Worm (Caenorhabditis elegans): ENCODE results near the gene C04G6.2.

C04G6.2 gene

DNA sequence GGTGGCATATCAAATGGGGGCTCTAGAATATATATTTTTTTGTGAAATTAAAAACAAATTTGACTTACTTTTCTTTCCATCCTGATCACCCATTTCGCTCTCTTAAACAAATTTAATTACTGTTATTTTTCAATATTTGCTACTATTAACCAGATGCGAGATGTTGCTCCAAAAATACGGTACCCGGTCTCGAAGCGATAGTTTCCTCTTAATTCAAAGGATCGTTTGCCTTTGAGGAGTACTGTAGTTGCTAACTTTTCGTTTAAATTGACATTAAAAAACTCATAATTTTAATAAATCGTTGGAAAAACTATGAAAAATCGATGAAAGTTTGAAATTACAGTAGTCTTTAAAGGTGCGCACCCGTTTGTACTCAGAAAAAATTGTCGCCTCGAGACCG, 9.7 kb upstream of the C04G6.2 start, which contains the start of gene C04G6.4:
Gene C04G6.4, minus strand, starts transcription at position 101 of the 400 bp plus-strand sequence.
- TF ChIP-seq bed-2 (GFP tag; IDR thresholded peaks at IDR 0.05): no peak
- TF ChIP-seq dpl-1 (GFP tag; optimal IDR thresholded peaks at IDR 0.05): no peak
- TF ChIP-seq repo-1 (tag; optimal IDR thresholded peaks at IDR 0.05): no peak
- no peak for TF ChIP-seq mcd-1 (GFP tag; IDR thresholded peaks at IDR 0.05)
- TF ChIP-seq C17E4.6 (GFP tag; IDR thresholded peaks at IDR 0.05): no peak
- no peak for TF ChIP-seq mxl-1 (tag; optimal IDR thresholded peaks at IDR 0.05)
- no peak for TF ChIP-seq F37B4.10 (GFP tag; IDR thresholded peaks at IDR 0.05)
- TF ChIP-seq F57A8.1 (GFP tag; optimal IDR thresholded peaks at IDR 0.05): no peak
- no peak for TF ChIP-seq chd-7 (tag; optimal IDR thresholded peaks at IDR 0.05)

DNA sequence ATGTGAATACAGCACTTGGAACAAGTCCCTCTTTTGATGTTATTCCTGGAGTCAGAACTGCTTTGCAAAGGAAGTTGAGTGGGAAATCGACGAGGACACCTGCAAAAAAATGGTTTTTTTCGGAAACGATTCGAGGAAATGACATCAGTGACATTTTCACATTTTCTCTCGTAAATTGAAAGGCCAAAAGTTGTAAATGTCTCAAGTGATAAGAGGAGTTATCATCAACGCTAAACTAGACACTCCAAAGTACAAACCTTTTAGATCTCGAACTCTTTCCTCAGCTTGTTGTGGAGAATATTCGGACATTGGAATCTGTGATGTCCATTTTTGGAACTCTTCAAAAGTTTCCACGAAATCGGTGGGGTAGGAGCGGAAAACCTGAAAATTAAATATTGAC, 8.8 kb upstream of the C04G6.2 start:
- TF ChIP-seq attf-6 (GFP tag; IDR thresholded peaks at IDR 0.05): no peak
- TF ChIP-seq Y56A3A.18 (GFP tag; IDR thresholded peaks at IDR 0.05): no peak
- no peak for TF ChIP-seq gei-17 (GFP tag; optimal IDR thresholded peaks at IDR 0.05)
- no peak for TF ChIP-seq egl-44 (GFP tag; IDR thresholded peaks at IDR 0.05)
- no peak for TF ChIP-seq F37B4.10 (GFP tag; IDR thresholded peaks at IDR 0.05)
- TF ChIP-seq ztf-18 (tag; optimal IDR thresholded peaks at IDR 0.05): no peak
- no peak for TF ChIP-seq let-607 (tag; optimal IDR thresholded peaks at IDR 0.05)
- TF ChIP-seq tbp1 (GFP tag; optimal IDR thresholded peaks at IDR 0.05): no peak
- no peak for TF ChIP-seq attf-3 (GFP tag; conservative IDR thresholded peaks at IDR 0.05)
- TF ChIP-seq snpc-4 (GFP tag; optimal IDR thresholded peaks at IDR 0.05): no peak
- no peak for TF ChIP-seq snpc-4 (tag; optimal IDR thresholded peaks at IDR 0.05)
- TF ChIP-seq nfya-2 (GFP tag; IDR thresholded peaks at IDR 0.05): no peak
- TF ChIP-seq B0019.2 (GFP tag; conservative IDR thresholded peaks at IDR 0.05): no peak
- TF ChIP-seq B0336.3 (GFP tag; IDR thresholded peaks at IDR 0.05): no peak

DNA sequence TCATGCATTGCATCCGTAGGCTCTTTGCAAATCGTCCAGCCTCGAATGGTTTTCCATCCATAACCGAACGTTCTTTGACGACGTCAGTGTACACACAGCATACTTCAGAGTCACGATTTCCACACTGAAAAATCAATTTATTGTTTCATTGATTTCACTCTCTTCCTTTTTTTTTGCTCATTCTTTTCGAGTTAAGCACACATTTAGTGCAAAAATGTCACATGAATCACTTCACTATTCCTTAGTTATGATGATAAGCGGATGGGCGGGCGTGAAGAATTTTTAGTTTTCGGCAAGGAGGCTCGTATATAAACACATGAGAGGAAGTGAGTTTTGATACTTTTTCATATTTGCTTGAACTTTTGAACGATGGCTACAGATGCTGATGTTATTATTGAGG, 7.6 kb upstream of the C04G6.2 start, which contains the start of gene txt-9:
Gene txt-9, plus strand, starts transcription at position 336 of the 400 bp plus-strand sequence.
- no peak for TF ChIP-seq K11D2.4 (GFP tag; IDR thresholded peaks at IDR 0.05)
- no peak for TF ChIP-seq him-1 (tag; optimal IDR thresholded peaks at IDR 0.05)
- TF ChIP-seq ccch-3 (GFP tag; optimal IDR thresholded peaks at IDR 0.05): no peak
- no peak for TF ChIP-seq lsl-1 (GFP tag; optimal IDR thresholded peaks at IDR 0.05)

- no peak for TF ChIP-seq aptf-3 (GFP tag; IDR thresholded peaks at IDR 0.05)
- TF ChIP-seq lin-26 (GFP tag; IDR thresholded peaks at IDR 0.05): no peak
- no peak for TF ChIP-seq nfyb-1 (GFP tag; IDR thresholded peaks at IDR 0.05)
- no peak for TF ChIP-seq F57A8.1 (GFP tag; optimal IDR thresholded peaks at IDR 0.05)
- TF ChIP-seq chd-7 (tag; optimal IDR thresholded peaks at IDR 0.05): no peak
- TF ChIP-seq rec-8 (tag; optimal IDR thresholded peaks at IDR 0.05): no peak
- no peak for TF ChIP-seq nhr-80 (tag; optimal IDR thresholded peaks at IDR 0.05)
- TF ChIP-seq bed-2 (GFP tag; IDR thresholded peaks at IDR 0.05): no peak
- TF ChIP-seq bed-1 (GFP tag; IDR thresholded peaks at IDR 0.05): no peak
- TF ChIP-seq dox-1 (GFP tag; IDR thresholded peaks at IDR 0.05): no peak
- no peak for TF ChIP-seq lin-40 (tag; optimal IDR thresholded peaks at IDR 0.05)
- no peak for TF ChIP-seq ZK185.1 (tag; optimal IDR thresholded peaks at IDR 0.05; ENCODE audit: poor library complexity, severe bottlenecking)
- no peak for TF ChIP-seq egl-18 (GFP tag; IDR thresholded peaks at IDR 0.05)
- no peak for TF ChIP-seq egl-44 (GFP tag; IDR thresholded peaks at IDR 0.05)
- TF ChIP-seq nhr-120 (GFP tag; IDR thresholded peaks at IDR 0.05): no peak
- no peak for TF ChIP-seq attf-3 (GFP tag; conservative IDR thresholded peaks at IDR 0.05)
- TF ChIP-seq snpc-3.4 (tag; optimal IDR thresholded peaks at IDR 0.05): no peak
- no peak for TF ChIP-seq ztf-18 (tag; optimal IDR thresholded peaks at IDR 0.05)
- TF ChIP-seq ztf-22 (GFP tag; optimal IDR thresholded peaks at IDR 0.05): no peak
Observed at ce11 chrII:5086143-5086542, 6.9 kb upstream of the C04G6.2 start.

Measured in whole organism, young adult.